Fruit fly (Drosophila melanogaster) whole organism, embryonic: Measurements from ENCODE around the gene CG4593.
A peak's percentile ranks its signal among the peaks of the same experiment; 100 is the strongest.

Experiments used
- Aef1 ChIP-seq: fragments of 200-800 bp; sonication (Bioruptor generic); IDR thresholded peaks from 3 replicates; pipeline ENCODE4 v1.3.6; 2022; ENCODE audit warnings: missing biosample characterization, missing genetic modification characterization
- Atf3 ChIP-seq: fragments of 200-800 bp; sonication (Bioruptor generic); optimal IDR thresholded peaks from 3 replicates; lab custom pipeline; 2016; ENCODE audit warnings: missing biosample characterization, missing genetic modification characterization
- BEAF-32 ChIP-seq: fragments of 200-800 bp; sonication (Bioruptor generic); optimal IDR thresholded peaks from 3 replicates; lab custom pipeline; 2017; ENCODE audit warnings: missing biosample characterization, missing genetic modification characterization, mild to moderate bottlenecking, moderate library complexity, missing genetic modification reagents
- CG10543 ChIP-seq: fragments of 200-800 bp; sonication (Bioruptor generic); optimal IDR thresholded peaks from 3 replicates; lab custom pipeline; 2017; ENCODE audit warnings: missing biosample characterization, mild to moderate bottlenecking, missing genetic modification characterization, moderate library complexity
- CG10565 ChIP-seq: fragments of 200-800 bp; sonication (Bioruptor generic); optimal IDR thresholded peaks from 3 replicates; lab custom pipeline; 2016; ENCODE audit warnings: missing biosample characterization, mild to moderate bottlenecking, missing genetic modification characterization
- CG10654 ChIP-seq: fragments of 200-800 bp; sonication (Bioruptor generic); optimal IDR thresholded peaks from 2 replicates; lab custom pipeline; 2016; ENCODE audit warnings: missing biosample characterization, missing genetic modification characterization
- CG12071 ChIP-seq: fragments of 200-800 bp; sonication (Bioruptor generic); optimal IDR thresholded peaks from 3 replicates; lab custom pipeline; 2018; ENCODE audit warnings: missing biosample characterization, mild to moderate bottlenecking, missing genetic modification characterization
- CG1233 ChIP-seq: fragments of 200-800 bp; sonication (Bioruptor generic); optimal IDR thresholded peaks from 4 replicates; lab custom pipeline; 2018; ENCODE audit warnings: missing biosample characterization, mild to moderate bottlenecking, missing genetic modification characterization
- CG13287 ChIP-seq: fragments of 200-800 bp; sonication (Bioruptor generic); IDR thresholded peaks from 2 replicates; pipeline ENCODE4 v1.3.6; 2022; ENCODE audit warnings: missing biosample characterization, missing genetic modification characterization; ENCODE audit not compliant: partially characterized antibody
- CG13624 ChIP-seq: fragments of 200-800 bp; sonication (Bioruptor generic); optimal IDR thresholded peaks from 2 replicates; lab custom pipeline; 2016; ENCODE audit warnings: missing biosample characterization, missing genetic modification characterization
- CG15514 ChIP-seq: fragments of 200-800 bp; sonication (Bioruptor generic); optimal IDR thresholded peaks from 3 replicates; lab custom pipeline; 2017; ENCODE audit warnings: missing biosample characterization, missing genetic modification characterization, mild to moderate bottlenecking, moderate library complexity, missing genetic modification reagents
- CG17612 ChIP-seq: fragments of 200-800 bp; sonication (Bioruptor generic); IDR thresholded peaks from 2 replicates; pipeline ENCODE4 v1.3.6; 2022; ENCODE audit warnings: missing biosample characterization, missing genetic modification characterization
- CG2120 ChIP-seq: fragments of 200-800 bp; sonication (Bioruptor generic); optimal IDR thresholded peaks from 3 replicates; lab custom pipeline; 2016; ENCODE audit warnings: missing biosample characterization, missing genetic modification characterization
- CG3407 ChIP-seq: fragments of 200-800 bp; sonication (Bioruptor generic); optimal IDR thresholded peaks from 2 replicates; lab custom pipeline; 2018; ENCODE audit warnings: missing biosample characterization, mild to moderate bottlenecking, missing genetic modification characterization
- CG3847 ChIP-seq: fragments of 200-800 bp; sonication (Bioruptor generic); IDR thresholded peaks from 2 replicates; pipeline ENCODE4 v1.3.6; 2022; ENCODE audit warnings: missing biosample characterization, missing genetic modification characterization
- CG9932 ChIP-seq: fragments of 200-800 bp; sonication (Bioruptor generic); IDR thresholded peaks from 2 replicates; pipeline ENCODE4 v1.3.6; 2022; ENCODE audit warnings: missing biosample characterization, missing genetic modification characterization
- Deaf1 ChIP-seq: fragments of 200-800 bp; optimal IDR thresholded peaks from 3 replicates; lab custom pipeline; 2019; ENCODE audit warnings: missing biosample characterization, mild to moderate bottlenecking, missing genetic modification characterization, moderate library complexity
- Dll ChIP-seq: fragments of 200-800 bp; sonication (Bioruptor generic); IDR thresholded peaks from 4 replicates; pipeline ENCODE4 v1.3.6; 2022; ENCODE audit warnings: missing biosample characterization, missing genetic modification characterization; ENCODE audit not compliant: partially characterized antibody
- Doc2 ChIP-seq: fragments of 200-800 bp; sonication (Bioruptor generic); IDR thresholded peaks from 2 replicates; pipeline ENCODE4 v1.3.6; 2022; ENCODE audit warnings: missing biosample characterization, missing genetic modification characterization
- E2f2 ChIP-seq: fragments of 200-800 bp; sonication (Bioruptor generic); IDR thresholded peaks from 2 replicates; pipeline ENCODE4 v1.3.6; 2022; ENCODE audit warnings: missing biosample characterization, missing genetic modification characterization
- Eip74EF ChIP-seq, 2 experiments: fragments of 200-800 bp in 1 of 2; fragments of >200 bp in 1 of 2; sonication (Bioruptor generic) in 1 of 2; optimal IDR thresholded peaks; 2 replicates each; lab custom pipeline; 2017 to 2019; ENCODE audit warnings: missing biosample characterization in 2 of 2, missing genetic modification characterization in 2 of 2, mild to moderate bottlenecking in 1 of 2, moderate library complexity in 1 of 2
- Jarid2 ChIP-seq: fragments of 200-800 bp; sonication (Bioruptor generic); optimal IDR thresholded peaks from 3 replicates; lab custom pipeline; 2017; ENCODE audit warnings: mild to moderate bottlenecking, missing biosample characterization, missing genetic modification reagents, missing genetic modification characterization
- Kr ChIP-seq: fragments of 200-800 bp; sonication (Bioruptor generic); optimal IDR thresholded peaks from 2 replicates; lab custom pipeline; 2017; ENCODE audit warnings: missing biosample characterization, mild to moderate bottlenecking, missing genetic modification characterization
- Lhr ChIP-seq: fragments of 200-800 bp; sonication (Bioruptor generic); optimal IDR thresholded peaks from 3 replicates; lab custom pipeline; 2017; ENCODE audit warnings: mild to moderate bottlenecking, missing biosample characterization, missing genetic modification reagents, missing genetic modification characterization
- Lim3 ChIP-seq: fragments of 200-800 bp; sonication (Bioruptor generic); IDR thresholded peaks from 2 replicates; pipeline ENCODE4 v1.3.6; 2022; ENCODE audit warnings: missing biosample characterization, missing genetic modification characterization
- Lpt ChIP-seq: fragments of >200 bp; optimal IDR thresholded peaks from 2 replicates; lab custom pipeline; 2018; ENCODE audit warnings: missing biosample characterization, missing genetic modification characterization
- Oli ChIP-seq: fragments of 200-800 bp; sonication (Bioruptor generic); optimal IDR thresholded peaks from 2 replicates; lab custom pipeline; 2018; ENCODE audit warnings: missing biosample characterization, mild to moderate bottlenecking, missing genetic modification characterization, moderate library complexity
- Six4 ChIP-seq: fragments of 200-800 bp; sonication (Bioruptor generic); optimal IDR thresholded peaks from 2 replicates; lab custom pipeline; 2016; ENCODE audit warnings: missing biosample characterization, missing genetic modification characterization
- Sox100B ChIP-seq: fragments of 200-800 bp; sonication (Bioruptor generic); optimal IDR thresholded peaks from 3 replicates; lab custom pipeline; 2018; ENCODE audit warnings: missing biosample characterization, mild to moderate bottlenecking, missing genetic modification characterization
- Vsx1 ChIP-seq: fragments of 200-800 bp; sonication (Bioruptor generic); optimal IDR thresholded peaks from 2 replicates; lab custom pipeline; 2017; ENCODE audit warnings: missing biosample characterization, mild to moderate bottlenecking, missing genetic modification characterization, missing genetic modification reagents
- Xrp1 ChIP-seq: fragments of 200-800 bp; sonication (Bioruptor generic); IDR thresholded peaks from 2 replicates; pipeline ENCODE4 v1.3.6; 2022; ENCODE audit warnings: missing biosample characterization, missing genetic modification characterization
- YL-1 ChIP-seq: fragments of 200-800 bp; sonication (Bioruptor generic); optimal IDR thresholded peaks from 3 replicates; lab custom pipeline; 2017; ENCODE audit warnings: missing biosample characterization, mild to moderate bottlenecking, missing genetic modification characterization
- az2 ChIP-seq: fragments of 200-800 bp; sonication (Bioruptor generic); optimal IDR thresholded peaks from 3 replicates; lab custom pipeline; 2016; ENCODE audit warnings: missing biosample characterization, missing genetic modification characterization
- bab2 ChIP-seq: fragments of 200-800 bp; sonication (Bioruptor generic); optimal IDR thresholded peaks from 2 replicates; lab custom pipeline; 2016; ENCODE audit warnings: missing biosample characterization, missing genetic modification characterization
- bigmax ChIP-seq: fragments of 200-800 bp; sonication (Bioruptor generic); optimal IDR thresholded peaks from 2 replicates; lab custom pipeline; 2018; ENCODE audit warnings: missing biosample characterization, mild to moderate bottlenecking, missing genetic modification characterization
- btn ChIP-seq: fragments of 200-800 bp; sonication (Bioruptor generic); optimal IDR thresholded peaks from 2 replicates; lab custom pipeline; 2016; ENCODE audit warnings: missing biosample characterization, missing genetic modification characterization
- dysf ChIP-seq: fragments of 200-800 bp; sonication (Bioruptor generic); IDR thresholded peaks from 3 replicates; pipeline ENCODE4 v1.3.6; 2022; ENCODE audit warnings: missing biosample characterization, missing genetic modification characterization
- exex ChIP-seq: fragments of 200-800 bp; sonication (Bioruptor generic); optimal IDR thresholded peaks from 4 replicates; lab custom pipeline; 2018; ENCODE audit warnings: missing biosample characterization, mild to moderate bottlenecking, missing genetic modification characterization, moderate library complexity
- fd3F ChIP-seq: fragments of 200-800 bp; sonication (Bioruptor generic); optimal IDR thresholded peaks from 2 replicates; lab custom pipeline; 2018; ENCODE audit warnings: missing biosample characterization, mild to moderate bottlenecking, missing genetic modification characterization, moderate library complexity
- ind ChIP-seq: fragments of 200-800 bp; sonication (Bioruptor generic); optimal IDR thresholded peaks from 3 replicates; lab custom pipeline; 2016; ENCODE audit warnings: missing biosample characterization, missing genetic modification characterization
- p53 ChIP-seq: fragments of 200-800 bp; sonication (Bioruptor generic); optimal IDR thresholded peaks from 2 replicates; lab custom pipeline; 2016; ENCODE audit warnings: missing biosample characterization, missing genetic modification characterization
- pfk ChIP-seq: fragments of 200-800 bp; sonication (Bioruptor generic); optimal IDR thresholded peaks from 2 replicates; lab custom pipeline; 2018; ENCODE audit warnings: missing biosample characterization, mild to moderate bottlenecking, missing genetic modification characterization, moderate library complexity
- seq ChIP-seq: fragments of 200-800 bp; sonication (Bioruptor generic); IDR thresholded peaks from 2 replicates; pipeline ENCODE4 v1.3.6; 2022; ENCODE audit warnings: missing biosample characterization, missing genetic modification characterization
- sna ChIP-seq: fragments of 200-800 bp; sonication (Bioruptor generic); IDR thresholded peaks from 2 replicates; pipeline ENCODE4 v1.3.6; 2022; ENCODE audit warnings: missing biosample characterization, missing genetic modification characterization; ENCODE audit not compliant: partially characterized antibody
- sr ChIP-seq: fragments of 200-800 bp; sonication (Bioruptor generic); IDR thresholded peaks from 3 replicates; pipeline ENCODE4 v1.3.6; 2022; ENCODE audit warnings: missing biosample characterization, missing genetic modification characterization
- tna ChIP-seq: fragments of 200-800 bp; sonication (Bioruptor generic); IDR thresholded peaks from 2 replicates; pipeline ENCODE4 v1.3.6; 2022; ENCODE audit warnings: missing biosample characterization, missing genetic modification characterization; ENCODE audit not compliant: partially characterized antibody
- trem ChIP-seq: fragments of 200-800 bp; optimal IDR thresholded peaks from 3 replicates; lab custom pipeline; 2019; ENCODE audit warnings: missing biosample characterization, mild to moderate bottlenecking, missing genetic modification characterization, moderate library complexity
- unpg ChIP-seq: fragments of 200-800 bp; sonication (Bioruptor generic); optimal IDR thresholded peaks from 3 replicates; lab custom pipeline; 2018; ENCODE audit warnings: missing biosample characterization, mild to moderate bottlenecking, missing genetic modification characterization, moderate library complexity

The CG4593 gene

dm6 chrX:6969364-6970137, 44.1 kb upstream of the CG4593 start, which contains the start of gene CG4586 (continued):
- TF ChIP-seq Kr (GFP tag; lab: Kevin White, UChicago), result no peak
- TF ChIP-seq CG1233 (GFP tag; lab: Kevin White, UChicago), result peak; percentile 94
- TF ChIP-seq bab2 (GFP tag; lab: Kevin White, UChicago), result peak; percentile 94
- TF ChIP-seq Lpt (GFP tag; lab: Kevin White, UChicago), result no peak
- TF ChIP-seq trem, result peak; percentile 91
- TF ChIP-seq tna (GFP tag; lab: Robert Waterston, UW), result no peak
- no peak for TF ChIP-seq Dll (GFP tag; lab: Robert Waterston, UW)
- TF ChIP-seq dysf (GFP tag; lab: Robert Waterston, UW), result peak; percentile 94
- TF ChIP-seq CG10543 (GFP tag; lab: Kevin White, UChicago), result peak; percentile 83
- TF ChIP-seq CG3847 (GFP tag; lab: Robert Waterston, UW), result peak; percentile 84
- peak; percentile 95 for TF ChIP-seq ind (GFP tag; lab: Kevin White, UChicago)
- peak; percentile 58; the same call in 1 of the 2 replicates for TF ChIP-seq Lim3 (GFP tag; lab: Robert Waterston, UW)
- peak; percentile 85 for TF ChIP-seq Aef1 (GFP tag; lab: Robert Waterston, UW)
- TF ChIP-seq unpg (GFP tag; lab: Kevin White, UChicago), result peak; percentile 98
- TF ChIP-seq CG9932 (GFP tag; lab: Robert Waterston, UW), result peak; percentile 88
- TF ChIP-seq YL-1 (GFP tag; lab: Kevin White, UChicago), result peak; percentile 78
- peak; percentile 95 for TF ChIP-seq Xrp1
- TF ChIP-seq BEAF-32 (GFP tag; lab: Kevin White, UChicago), result peak; percentile 5
- TF ChIP-seq btn (GFP tag; lab: Kevin White, UChicago), result peak; percentile 96
- peak; percentile 90 for TF ChIP-seq Vsx1
- peak; percentile 96 for TF ChIP-seq Six4 (GFP tag; lab: Kevin White, UChicago)
- TF ChIP-seq CG12071 (GFP tag; lab: Kevin White, UChicago), result peak; percentile 99
- peak; percentile 97 for TF ChIP-seq CG2120 (GFP tag; lab: Kevin White, UChicago)
- peak; percentile 79 for TF ChIP-seq Deaf1
- peak; percentile 76 for TF ChIP-seq E2f2
- TF ChIP-seq pfk (GFP tag; lab: Kevin White, UChicago), result peak; percentile 41
- peak; percentile 89 for TF ChIP-seq fd3F (GFP tag; lab: Kevin White, UChicago)
- TF ChIP-seq az2 (GFP tag; lab: Kevin White, UChicago), result peak; percentile 94
- no peak for TF ChIP-seq sna
- TF ChIP-seq CG13624 (GFP tag; lab: Kevin White, UChicago), result peak; percentile 97
- peak; percentile 65; the same call in 1 of the 2 replicates for TF ChIP-seq Doc2 (GFP tag; lab: Robert Waterston, UW)
- TF ChIP-seq p53 (GFP tag; lab: Kevin White, UChicago), result peak; percentile 82
- peak; percentile 93 for TF ChIP-seq Oli (tag; lab: Kevin White, UChicago)
- TF ChIP-seq seq (GFP tag; lab: Robert Waterston, UW), result peak; percentile 97
- peak; percentile 95 for TF ChIP-seq CG10654 (GFP tag; lab: Kevin White, UChicago)
- TF ChIP-seq sr (GFP tag; lab: Robert Waterston, UW), result peak; percentile 89
- TF ChIP-seq CG13287, result no peak
- TF ChIP-seq CG17612 (GFP tag; lab: Robert Waterston, UW), result peak; percentile 82
- TF ChIP-seq Eip74EF (GFP tag; optimal IDR thresholded peaks at IDR 0.05; lab: Kevin White, UChicago), result peak in 1 of 2 experiments; percentile 95
- peak; percentile 69 for TF ChIP-seq bigmax (GFP tag; lab: Kevin White, UChicago)
- peak; percentile 87 for TF ChIP-seq Sox100B (GFP tag; lab: Kevin White, UChicago)
- TF ChIP-seq CG3407 (GFP tag; lab: Kevin White, UChicago), result peak; percentile 87
- TF ChIP-seq CG15514, result peak; percentile 95
- TF ChIP-seq Jarid2 (GFP tag; lab: Kevin White, UChicago), result peak; percentile 81
- peak; percentile 85 for TF ChIP-seq Atf3
- peak; percentile 84 for TF ChIP-seq exex (tag; lab: Kevin White, UChicago)
- TF ChIP-seq Lhr, result peak; percentile 63
- TF ChIP-seq CG10565 (GFP tag; lab: Kevin White, UChicago), result peak; percentile 88
